Fruit fly (Drosophila melanogaster) whole organism: ENCODE results near the gene CG17242.

Experiments used
- CG8478 ChIP-seq: fragments of >200 bp; optimal IDR thresholded peaks from 2 replicates; lab custom pipeline; 2018; ENCODE audit warnings: inconsistent platforms
- Dll ChIP-seq: fragments of >200 bp; optimal IDR thresholded peaks from 2 replicates; lab custom pipeline; 2017
- EcR ChIP-seq, 2 experiments: fragments of >200 bp; optimal IDR thresholded peaks; 2 replicates each; lab custom pipeline; 2017; ENCODE audit warnings: missing biosample characterization in 2 of 2, missing genetic modification characterization in 2 of 2, missing genetic modification reagents in 2 of 2
- psq ChIP-seq: fragments of >200 bp; optimal IDR thresholded peaks from 2 replicates; lab custom pipeline; 2017

- TF ChIP-seq psq (lab: Kevin White, UChicago) (no peak), CG8478 (lab: Kevin White, UChicago) (no peak), EcR (GFP tag; optimal IDR thresholded peaks at IDR 0.05; lab: Kevin White, UChicago) (no peak), Dll (lab: Kevin White, UChicago) (no peak)
Measured at dm6 chr2L:2286773-2287172, 17.8 kb upstream of the CG17242 start, which contains the start of gene CG31681.
